Fruit fly (Drosophila melanogaster) whole organism, embryonic: Measurements from ENCODE around the gene CG3587.

Experiments
- Atf3 ChIP-seq: fragments of 200-800 bp; sonication (Bioruptor generic); optimal IDR thresholded peaks from 3 replicates; lab custom pipeline; 2016; ENCODE audit warnings: missing biosample characterization, missing genetic modification characterization
- CG10431 ChIP-seq: fragments of 200-800 bp; sonication (Bioruptor generic); optimal IDR thresholded peaks from 3 replicates; lab custom pipeline; 2018; ENCODE audit warnings: missing biosample characterization, mild to moderate bottlenecking, missing genetic modification characterization
- CG12299 ChIP-seq: fragments of 200-800 bp; sonication (Bioruptor generic); optimal IDR thresholded peaks from 2 replicates; lab custom pipeline; 2018; ENCODE audit warnings: missing biosample characterization, mild to moderate bottlenecking, missing genetic modification characterization
- CG15073 ChIP-seq: fragments of 200-800 bp; sonication (Bioruptor generic); optimal IDR thresholded peaks from 2 replicates; lab custom pipeline; 2016; ENCODE audit warnings: missing biosample characterization, missing genetic modification characterization
- CG15696 ChIP-seq: fragments of 200-800 bp; sonication (Bioruptor generic); optimal IDR thresholded peaks from 2 replicates; lab custom pipeline; 2019; ENCODE audit warnings: missing biosample characterization, mild to moderate bottlenecking, missing genetic modification characterization, moderate library complexity
- CG18476 ChIP-seq: fragments of 200-800 bp; sonication (Bioruptor generic); optimal IDR thresholded peaks from 2 replicates; lab custom pipeline; 2016; ENCODE audit warnings: missing biosample characterization, mild to moderate bottlenecking, missing genetic modification characterization
- CG2678 ChIP-seq: fragments of 200-800 bp; sonication (Bioruptor generic); optimal IDR thresholded peaks from 3 replicates; lab custom pipeline; 2019; ENCODE audit warnings: missing biosample characterization, mild to moderate bottlenecking, missing genetic modification characterization, moderate library complexity
- CG2712 ChIP-seq: fragments of 200-800 bp; optimal IDR thresholded peaks from 3 replicates; lab custom pipeline; 2019; ENCODE audit warnings: missing biosample characterization, mild to moderate bottlenecking, missing genetic modification characterization, moderate library complexity
- CG2875 ChIP-seq: fragments of 200-800 bp; sonication (Bioruptor generic); optimal IDR thresholded peaks from 2 replicates; lab custom pipeline; 2017; ENCODE audit warnings: missing biosample characterization, mild to moderate bottlenecking, missing genetic modification characterization, missing genetic modification reagents
- CG2889 ChIP-seq: fragments of 200-800 bp; sonication (Bioruptor generic); IDR thresholded peaks from 3 replicates; pipeline ENCODE4 v1.3.6; 2022; ENCODE audit warnings: missing biosample characterization, missing genetic modification characterization
- CG32532 ChIP-seq: fragments of 200-800 bp; sonication (Bioruptor generic); IDR thresholded peaks from 2 replicates; pipeline ENCODE4 v1.3.6; 2022; ENCODE audit warnings: missing biosample characterization, missing genetic modification characterization
- CG34376 ChIP-seq: fragments of 200-800 bp; sonication (Bioruptor generic); optimal IDR thresholded peaks from 2 replicates; lab custom pipeline; 2018; ENCODE audit warnings: missing biosample characterization, mild to moderate bottlenecking, missing genetic modification characterization
- CG6689 ChIP-seq: fragments of 200-800 bp; sonication (Bioruptor generic); IDR thresholded peaks from 2 replicates; pipeline ENCODE4 v1.3.6; 2022; ENCODE audit warnings: missing biosample characterization, missing genetic modification characterization
- CG8281 ChIP-seq: fragments of 200-800 bp; sonication (Bioruptor generic); optimal IDR thresholded peaks from 2 replicates; lab custom pipeline; 2018; ENCODE audit warnings: missing biosample characterization, mild to moderate bottlenecking, missing genetic modification characterization, moderate library complexity
- CG8290 ChIP-seq, 3 experiments: fragments of 200-800 bp; sonication (Bioruptor generic); optimal IDR thresholded peaks; 2 replicates each; lab custom pipeline; 2016 to 2019; ENCODE audit warnings: missing biosample characterization in 3 of 3, missing genetic modification characterization in 3 of 3, mild to moderate bottlenecking in 2 of 3, moderate library complexity in 1 of 3
- CG8478 ChIP-seq: fragments of >200 bp; optimal IDR thresholded peaks from 2 replicates; lab custom pipeline; 2018
- CG8924 ChIP-seq: fragments of 200-800 bp; optimal IDR thresholded peaks from 3 replicates; lab custom pipeline; 2019; ENCODE audit warnings: missing biosample characterization, mild to moderate bottlenecking, missing genetic modification characterization, moderate library complexity
- Camta ChIP-seq: fragments of 200-800 bp; sonication (Bioruptor generic); optimal IDR thresholded peaks from 2 replicates; lab custom pipeline; 2016; ENCODE audit warnings: missing biosample characterization, missing genetic modification characterization
- Deaf1 ChIP-seq: fragments of 200-800 bp; optimal IDR thresholded peaks from 3 replicates; lab custom pipeline; 2019; ENCODE audit warnings: missing biosample characterization, mild to moderate bottlenecking, missing genetic modification characterization, moderate library complexity
- Dip2 ChIP-seq: fragments of 200-800 bp; sonication (Bioruptor generic); IDR thresholded peaks from 2 replicates; pipeline ENCODE4 v1.3.6; 2022; ENCODE audit warnings: missing biosample characterization, missing genetic modification characterization
- Dip3 ChIP-seq: fragments of 200-800 bp; sonication (Bioruptor generic); optimal IDR thresholded peaks from 3 replicates; lab custom pipeline; 2016; ENCODE audit warnings: missing biosample characterization, missing genetic modification characterization
- Dp ChIP-seq: fragments of 200-800 bp; sonication (Bioruptor generic); optimal IDR thresholded peaks from 2 replicates; lab custom pipeline; 2018; ENCODE audit warnings: missing biosample characterization, mild to moderate bottlenecking, missing genetic modification characterization, moderate library complexity
- ERR ChIP-seq: fragments of 200-800 bp; sonication (Bioruptor generic); optimal IDR thresholded peaks from 2 replicates; lab custom pipeline; 2016; ENCODE audit warnings: missing biosample characterization, missing genetic modification characterization
- Ets65A ChIP-seq: fragments of 200-800 bp; sonication (Bioruptor generic); peaks from one replicate; lab custom pipeline; 2016; ENCODE audit warnings: missing biosample characterization, missing genetic modification characterization
- Hr3 ChIP-seq: fragments of 200-800 bp; sonication (Bioruptor generic); optimal IDR thresholded peaks from 3 replicates; lab custom pipeline; 2016; ENCODE audit warnings: missing biosample characterization, missing genetic modification characterization
- MBD-R2 ChIP-seq: fragments of 200-800 bp; sonication (Bioruptor generic); IDR thresholded peaks from 2 replicates; pipeline ENCODE4 v1.3.6; 2022; ENCODE audit warnings: missing biosample characterization, missing genetic modification characterization
- Meics ChIP-seq: fragments of 200-800 bp; sonication (Bioruptor generic); optimal IDR thresholded peaks from 2 replicates; lab custom pipeline; 2017; ENCODE audit warnings: missing biosample characterization, mild to moderate bottlenecking, missing genetic modification characterization
- Nf-YB ChIP-seq: fragments of 200-800 bp; sonication (Bioruptor generic); optimal IDR thresholded peaks from 3 replicates; lab custom pipeline; 2019; ENCODE audit warnings: missing biosample characterization, mild to moderate bottlenecking, missing genetic modification characterization, moderate library complexity
- Oli ChIP-seq: fragments of 200-800 bp; sonication (Bioruptor generic); optimal IDR thresholded peaks from 2 replicates; lab custom pipeline; 2018; ENCODE audit warnings: missing biosample characterization, mild to moderate bottlenecking, missing genetic modification characterization, moderate library complexity
- Taf1 ChIP-seq: fragments of 200-800 bp; sonication (Bioruptor generic); IDR thresholded peaks from 2 replicates; pipeline ENCODE4 v1.3.6; 2022; ENCODE audit warnings: missing biosample characterization, missing genetic modification characterization
- Tbp ChIP-seq: fragments of >200 bp; optimal IDR thresholded peaks from 2 replicates; lab custom pipeline; 2018; ENCODE audit warnings: missing biosample characterization, missing genetic modification characterization
- Vsx1 ChIP-seq: fragments of 200-800 bp; sonication (Bioruptor generic); optimal IDR thresholded peaks from 2 replicates; lab custom pipeline; 2017; ENCODE audit warnings: missing biosample characterization, mild to moderate bottlenecking, missing genetic modification characterization, missing genetic modification reagents
- bcd ChIP-seq: fragments of 200-800 bp; sonication (Bioruptor generic); optimal IDR thresholded peaks from 2 replicates; lab custom pipeline; 2017; ENCODE audit warnings: missing biosample characterization, mild to moderate bottlenecking, missing genetic modification characterization
- cas ChIP-seq: fragments of 200-800 bp; sonication (Bioruptor generic); IDR thresholded peaks from 2 replicates; pipeline ENCODE4 v1.3.6; 2022; ENCODE audit warnings: missing biosample characterization, missing genetic modification characterization
- caup ChIP-seq: fragments of 200-800 bp; sonication (Bioruptor generic); optimal IDR thresholded peaks from 3 replicates; lab custom pipeline; 2017; ENCODE audit warnings: missing biosample characterization, mild to moderate bottlenecking, missing genetic modification characterization, moderate library complexity; ENCODE audit not compliant: severe bottlenecking
- fd96Cb ChIP-seq: fragments of 200-800 bp; sonication (Bioruptor generic); optimal IDR thresholded peaks from 2 replicates; lab custom pipeline; 2018; ENCODE audit warnings: missing biosample characterization, mild to moderate bottlenecking, missing genetic modification characterization, moderate library complexity
- fru ChIP-seq: fragments of >200 bp; optimal IDR thresholded peaks from 2 replicates; lab custom pipeline; 2017
- gcm ChIP-seq: fragments of 200-800 bp; sonication (Bioruptor generic); optimal IDR thresholded peaks from 2 replicates; lab custom pipeline; 2019; ENCODE audit warnings: missing biosample characterization, mild to moderate bottlenecking, missing genetic modification characterization, moderate library complexity
- gro ChIP-seq: fragments of 200-800 bp; sonication (Bioruptor generic); optimal IDR thresholded peaks from 2 replicates; lab custom pipeline; 2016; ENCODE audit warnings: missing biosample characterization, missing genetic modification characterization
- her ChIP-seq: fragments of 200-800 bp; sonication (Bioruptor generic); optimal IDR thresholded peaks from 2 replicates; lab custom pipeline; 2016; ENCODE audit warnings: missing biosample characterization, missing genetic modification characterization
- nau ChIP-seq: fragments of 200-800 bp; sonication (Bioruptor generic); optimal IDR thresholded peaks from 3 replicates; lab custom pipeline; 2017; ENCODE audit warnings: missing biosample characterization, mild to moderate bottlenecking, missing genetic modification characterization, missing genetic modification reagents
- nerfin-1 ChIP-seq: fragments of 200-800 bp; sonication (Bioruptor generic); optimal IDR thresholded peaks from 3 replicates; lab custom pipeline; 2019; ENCODE audit warnings: missing biosample characterization, mild to moderate bottlenecking, missing genetic modification characterization, moderate library complexity
- nerfin-2 ChIP-seq: fragments of 200-800 bp; sonication (Bioruptor generic); IDR thresholded peaks from 2 replicates; pipeline ENCODE4 v1.3.6; 2022; ENCODE audit warnings: missing biosample characterization, missing genetic modification characterization; ENCODE audit not compliant: partially characterized antibody
- org-1 ChIP-seq: fragments of 200-800 bp; sonication (Bioruptor generic); optimal IDR thresholded peaks from 2 replicates; lab custom pipeline; 2017; ENCODE audit warnings: missing biosample characterization, missing genetic modification characterization
- peb ChIP-seq: fragments of 200-800 bp; sonication (Bioruptor generic); IDR thresholded peaks from 2 replicates; pipeline ENCODE4 v1.3.6; 2022; ENCODE audit warnings: missing biosample characterization, missing genetic modification characterization
- phol ChIP-seq: fragments of 200-800 bp; sonication (Bioruptor generic); optimal IDR thresholded peaks from 3 replicates; lab custom pipeline; 2018; ENCODE audit warnings: missing biosample characterization, mild to moderate bottlenecking, missing genetic modification characterization, moderate library complexity
- sisA ChIP-seq: fragments of 200-800 bp; sonication (Bioruptor generic); IDR thresholded peaks from 2 replicates; pipeline ENCODE4 v1.3.6; 2022; ENCODE audit warnings: missing biosample characterization, missing genetic modification characterization
- vnd ChIP-seq: fragments of 200-800 bp; sonication (Bioruptor generic); IDR thresholded peaks from 3 replicates; pipeline ENCODE4 v1.3.6; 2022; ENCODE audit warnings: missing biosample characterization, missing genetic modification characterization; ENCODE audit not compliant: partially characterized antibody
- zf30C ChIP-seq: fragments of 200-800 bp; sonication (Bioruptor generic); optimal IDR thresholded peaks from 3 replicates; lab custom pipeline; 2018; ENCODE audit warnings: missing biosample characterization, mild to moderate bottlenecking, missing genetic modification characterization

CG3587 gene

dm6 chrX:1944245-1945114, 4.4 kb downstream of the CG3587 start (continued):
- TF ChIP-seq org-1 (peak; percentile 39), peb (0 out of 2 replicates have a peak, but pooled peaks have one; percentile 10), ERR (GFP tag; lab: Kevin White, UChicago) (peak; percentile 10), Dip2 (GFP tag; lab: Robert Waterston, UW) (no peak), CG15696 (no peak), Dp (no peak), nau (GFP tag; lab: Kevin White, UChicago) (no peak), sisA (GFP tag; lab: Robert Waterston, UW) (peak; percentile 67), vnd (GFP tag; lab: Robert Waterston, UW) (no peak), Tbp (GFP tag; lab: Kevin White, UChicago) (no peak), cas (GFP tag; lab: Robert Waterston, UW) (no peak), zf30C (no peak), CG6689 (GFP tag; lab: Robert Waterston, UW) (peak; percentile 52), CG18476 (GFP tag; lab: Kevin White, UChicago) (no peak), fru (lab: Kevin White, UChicago) (no peak), CG8290 (GFP tag; optimal IDR thresholded peaks at IDR 0.05; lab: Kevin White, UChicago) (no peak), CG8290 (tag; optimal IDR thresholded peaks at IDR 0.05; lab: Kevin White, UChicago) (peak in 1 of 2 experiments; percentile 62), CG34376 (GFP tag; lab: Kevin White, UChicago) (no peak), CG2712 (tag; lab: Kevin White, UChicago) (peak; percentile 66), Meics (no peak), CG10431 (peak; percentile 93), caup (no peak), CG8281 (tag; lab: Kevin White, UChicago) (no peak), CG32532 (peak; percentile 64), CG2889 (GFP tag; lab: Robert Waterston, UW) (peak; percentile 63), Oli (tag; lab: Kevin White, UChicago) (peak; percentile 54), Ets65A (GFP tag; lab: Kevin White, UChicago) (peak; percentile 93), Hr3 (peak; percentile 20), phol (tag; lab: Kevin White, UChicago) (peak; percentile 43), Taf1 (GFP tag; lab: Robert Waterston, UW) (0 out of 2 replicates have a peak, but pooled peaks have one; percentile 21), gcm (GFP tag; lab: Kevin White, UChicago) (no peak), her (GFP tag; lab: Kevin White, UChicago) (peak; percentile 74), Deaf1 (tag; lab: Kevin White, UChicago) (no peak), Nf-YB (no peak), Camta (GFP tag; lab: Kevin White, UChicago) (no peak), Atf3 (peak; percentile 38), CG15073 (GFP tag; lab: Kevin White, UChicago) (no peak), nerfin-2 (GFP tag; lab: Robert Waterston, UW) (no peak), CG2678 (tag; lab: Kevin White, UChicago) (peak; percentile 60), bcd (no peak), MBD-R2 (GFP tag; lab: Robert Waterston, UW) (no peak; the same call in 1 of the 2 replicates), CG12299 (tag; lab: Kevin White, UChicago) (peak; percentile 34), gro (GFP tag; lab: Kevin White, UChicago) (no peak), fd96Cb (tag; lab: Kevin White, UChicago) (peak; percentile 67), CG8924 (tag; lab: Kevin White, UChicago) (no peak), Dip3 (GFP tag; lab: Kevin White, UChicago) (peak; percentile 53), nerfin-1 (peak; percentile 98), CG8478 (lab: Kevin White, UChicago) (no peak), CG2875 (GFP tag; lab: Kevin White, UChicago) (peak; percentile 4), Vsx1 (GFP tag; lab: Kevin White, UChicago) (no peak)
